Worm (Caenorhabditis elegans) whole organism, L4 larva: ENCODE data around the gene fbxb-83.

Experiments used
- Y105C5A.15 ChIP-seq: fragments of 200-800 bp; sonication (Bioruptor generic); IDR thresholded peaks from 2 replicates; pipeline ENCODE4 v1.3.6; 2022; ENCODE audit warnings: missing genetic modification characterization, missing compliant biosample characterization
- Y5F2A.4 ChIP-seq: fragments of 200-800 bp; sonication (Bioruptor generic); optimal IDR thresholded peaks from 2 replicates; lab custom pipeline; 2018; ENCODE audit warnings: mild to moderate bottlenecking, missing genetic modification characterization, missing compliant biosample characterization
- ZK546.5 ChIP-seq, 2 experiments: sonication (generic microtip); optimal IDR thresholded peaks; 2 replicates each; lab custom pipeline; 2017; ENCODE audit warnings: missing biosample characterization in 2 of 2, missing genetic modification characterization in 2 of 2
- aly-2 ChIP-seq: sonication (generic microtip); optimal IDR thresholded peaks from 2 replicates; lab custom pipeline; 2018; ENCODE audit warnings: missing biosample characterization, missing genetic modification characterization
- ceh-32 ChIP-seq: sonication (generic microtip); optimal IDR thresholded peaks from 2 replicates; lab custom pipeline; 2016; ENCODE audit warnings: mild to moderate bottlenecking, missing genetic modification characterization, missing compliant biosample characterization; ENCODE audit not compliant: poor library complexity
- ceh-82 ChIP-seq: sonication (generic microtip); optimal IDR thresholded peaks from 2 replicates; lab custom pipeline; 2017; ENCODE audit warnings: missing biosample characterization, missing genetic modification characterization
- daf-12 ChIP-seq: fragments of 150-350 bp; optimal IDR thresholded peaks from 2 replicates; lab custom pipeline; 2014; ENCODE audit warnings: missing biosample characterization, missing genetic modification reagents, missing genetic modification characterization
- fos-1 ChIP-seq: fragments of 150-350 bp; optimal IDR thresholded peaks from 2 replicates; lab custom pipeline; 2014; ENCODE audit warnings: missing biosample characterization, missing genetic modification characterization
- mdt-29 ChIP-seq: fragments of 200-800 bp; sonication (Bioruptor generic); IDR thresholded peaks from 2 replicates; pipeline ENCODE4 v1.3.6; 2022; ENCODE audit warnings: missing genetic modification reagents, missing genetic modification characterization, missing compliant biosample characterization
- nhr-28 ChIP-seq: fragments of 150-350 bp; optimal IDR thresholded peaks from 2 replicates; lab custom pipeline; 2014; ENCODE audit warnings: missing biosample characterization, missing genetic modification characterization
- pha-4 ChIP-seq, 2 experiments: fragments of 150-350 bp in 1 of 2; fragments of 200-800 bp in 1 of 2; sonication (Bioruptor generic) in 1 of 2; IDR thresholded peaks in 1 of 2; optimal IDR thresholded peaks in 1 of 2; 2 replicates each; pipeline versions ENCODE4 v1.3.6 to Lab custom; 2014 to 2022; ENCODE audit warnings: missing genetic modification characterization in 2 of 2, missing genetic modification reagents in 2 of 2, missing biosample characterization in 1 of 2, missing compliant biosample characterization in 1 of 2
- unc-62 ChIP-seq, 3 experiments: fragments of 150-350 bp in 1 of 3; sonication (generic microtip); optimal IDR thresholded peaks in 2 of 3; peaks in 1 of 3; 1 replicate in 1 of 3; 2 replicates in 2 of 3; lab custom pipeline; 2014 to 2017; ENCODE audit warnings: missing biosample characterization in 3 of 3, missing genetic modification characterization in 3 of 3, missing genetic modification reagents in 3 of 3, missing genotype in 1 of 3
- zip-11 ChIP-seq: fragments of 200-800 bp; sonication (Bioruptor generic); IDR thresholded peaks from 2 replicates; pipeline ENCODE4 v1.3.6; 2022; ENCODE audit warnings: missing genetic modification characterization, missing compliant biosample characterization

DNA sequence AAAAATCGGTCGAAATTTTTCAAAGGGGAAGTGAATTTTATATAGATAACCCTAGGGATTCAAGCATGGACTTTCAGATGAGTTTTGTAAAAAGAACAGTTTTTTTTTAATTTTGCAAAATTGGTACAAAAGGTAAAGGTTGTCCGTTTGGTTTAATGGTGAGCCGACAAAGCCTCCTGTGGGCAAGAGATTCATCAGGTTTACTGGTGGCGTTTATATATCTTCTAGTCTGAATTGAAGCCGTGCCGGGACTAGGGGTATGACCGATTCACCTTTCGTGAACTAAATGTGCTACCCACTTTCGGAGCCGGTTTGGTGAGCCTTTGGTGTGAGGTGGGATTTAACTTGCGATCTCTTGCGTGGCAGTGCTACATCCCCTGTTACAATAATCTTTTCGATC is 33.1 kb upstream of the fbxb-83 start:
- no peak for TF ChIP-seq fos-1 (tag; lab: Kevin White, UChicago)
- no peak for TF ChIP-seq daf-12
- TF ChIP-seq aly-2 = no peak
- no peak for TF ChIP-seq zip-11 (GFP tag; lab: Robert Waterston, UW)
- no peak for TF ChIP-seq ceh-82 (tag; lab: Kevin White, UChicago)
- TF ChIP-seq unc-62 (GFP tag; optimal IDR thresholded peaks at IDR 0.05 in 1 of 2; lab: Kevin White, UChicago) = no peak
- TF ChIP-seq unc-62 (tag; optimal IDR thresholded peaks at IDR 0.05; lab: Kevin White, UChicago) = no peak
- no peak for TF ChIP-seq Y5F2A.4 (GFP tag; lab: Kevin White, UChicago)
- TF ChIP-seq pha-4 (GFP tag; IDR thresholded peaks at IDR 0.05; lab: Robert Waterston, UW) = no peak
- no peak for TF ChIP-seq pha-4 (tag; optimal IDR thresholded peaks at IDR 0.05; lab: Kevin White, UChicago)
- TF ChIP-seq ceh-32 (tag; lab: Kevin White, UChicago) = no peak
- no peak for TF ChIP-seq mdt-29
- no peak for TF ChIP-seq nhr-28
- no peak for TF ChIP-seq Y105C5A.15 (GFP tag; lab: Robert Waterston, UW)
- no peak for TF ChIP-seq ZK546.5 (tag; optimal IDR thresholded peaks at IDR 0.05; lab: Kevin White, UChicago)
